Fruit fly (Drosophila melanogaster) whole organism, adult: ENCODE data around the gene CG14212.

Experiments used
- CG11617 ChIP-seq: fragments of 200-800 bp; sonication (Bioruptor generic); optimal IDR thresholded peaks from 2 replicates; lab custom pipeline; 2017; ENCODE audit warnings: mild to moderate bottlenecking, missing biosample characterization, missing genetic modification reagents, missing genetic modification characterization
- CG1620 ChIP-seq: fragments of 200-800 bp; sonication (Bioruptor generic); optimal IDR thresholded peaks from 2 replicates; lab custom pipeline; 2016; ENCODE audit warnings: missing biosample characterization, missing genetic modification characterization
- CG5204 ChIP-seq: fragments of 200-800 bp; sonication (Bioruptor generic); optimal IDR thresholded peaks from 2 replicates; lab custom pipeline; 2016; ENCODE audit warnings: missing biosample characterization, missing genetic modification characterization
- CG7045 ChIP-seq: fragments of 200-800 bp; sonication (Bioruptor generic); optimal IDR thresholded peaks from 2 replicates; lab custom pipeline; 2017; ENCODE audit warnings: missing biosample characterization, mild to moderate bottlenecking, missing genetic modification characterization
- Mnt ChIP-seq: fragments of 200-800 bp; sonication (Bioruptor generic); optimal IDR thresholded peaks from 2 replicates; lab custom pipeline; 2016; ENCODE audit warnings: missing biosample characterization, mild to moderate bottlenecking, missing genetic modification characterization
- cic ChIP-seq: fragments of 200-800 bp; sonication (Bioruptor generic); optimal IDR thresholded peaks from 2 replicates; lab custom pipeline; 2017; ENCODE audit warnings: missing biosample characterization, mild to moderate bottlenecking, missing genetic modification characterization, moderate library complexity
- cnc ChIP-seq, 2 experiments: fragments of >200 bp; optimal IDR thresholded peaks; 2 replicates each; lab custom pipeline; 2017
- kay ChIP-seq: fragments of 200-800 bp; sonication (Bioruptor generic); peaks from one replicate; lab custom pipeline; 2016; ENCODE audit warnings: missing biosample characterization, missing genetic modification characterization, borderline replicate concordance
- toe ChIP-seq: fragments of 200-800 bp; sonication (Bioruptor generic); optimal IDR thresholded peaks from 2 replicates; lab custom pipeline; 2016; ENCODE audit warnings: missing biosample characterization, missing genetic modification characterization

- TF ChIP-seq CG1620 (no peak), toe (no peak), CG11617 (GFP tag; lab: Kevin White, UChicago) (no peak), kay (no peak), cnc (optimal IDR thresholded peaks at IDR 0.05; lab: Kevin White, UChicago) (no peak), CG5204 (no peak), CG7045 (GFP tag; lab: Kevin White, UChicago) (no peak), cic (peak; percentile 11), Mnt (GFP tag; lab: Kevin White, UChicago) (no peak)
Observed at dm6 chrX:19667444-19668104, 42.1 kb downstream of the CG14212 start.
